Fruit fly (Drosophila melanogaster) whole organism, wandering third instar larva: Measurements from ENCODE around the gene CG33223.
A peak's percentile ranks its signal among the peaks of the same experiment; 100 is the strongest.

Experiments
- Abd-B ChIP-seq: fragments of >200 bp; optimal IDR thresholded peaks from 2 replicates; lab custom pipeline; 2017; ENCODE audit warnings: missing biosample characterization, missing genetic modification characterization
- CG32264 ChIP-seq: fragments of 200-800 bp; sonication (Bioruptor generic); optimal IDR thresholded peaks from 2 replicates; lab custom pipeline; 2016; ENCODE audit warnings: missing biosample characterization, missing genetic modification characterization
- CG9705 ChIP-seq: fragments of 200-800 bp; sonication (Bioruptor generic); optimal IDR thresholded peaks from 2 replicates; lab custom pipeline; 2018; ENCODE audit warnings: missing biosample characterization, mild to moderate bottlenecking, missing genetic modification characterization
- CrebA ChIP-seq: fragments of 200-800 bp; sonication (Bioruptor generic); optimal IDR thresholded peaks from 2 replicates; lab custom pipeline; 2016; ENCODE audit warnings: missing biosample characterization, mild to moderate bottlenecking, missing genetic modification characterization, borderline replicate concordance
- Dfd ChIP-seq: fragments of >200 bp; optimal IDR thresholded peaks from 2 replicates; lab custom pipeline; 2017; ENCODE audit warnings: missing biosample characterization, missing genetic modification characterization
- HLH106 ChIP-seq: fragments of 200-800 bp; optimal IDR thresholded peaks from 3 replicates; lab custom pipeline; 2019; ENCODE audit warnings: missing biosample characterization, mild to moderate bottlenecking, missing genetic modification characterization, moderate library complexity
- Hnf4 ChIP-seq: fragments of 200-800 bp; sonication (Bioruptor generic); optimal IDR thresholded peaks from 2 replicates; lab custom pipeline; 2016; ENCODE audit warnings: missing biosample characterization, mild to moderate bottlenecking, missing genetic modification characterization
- Hr78 ChIP-seq: fragments of >200 bp; optimal IDR thresholded peaks from 2 replicates; lab custom pipeline; 2017; ENCODE audit warnings: missing biosample characterization, missing genetic modification characterization
- Hr83 ChIP-seq: fragments of 200-300 bp; sonication (Bioruptor generic); optimal IDR thresholded peaks from 2 replicates; lab custom pipeline; 2016; ENCODE audit warnings: missing biosample characterization, mild to moderate bottlenecking, missing genetic modification characterization, moderate library complexity; ENCODE audit not compliant: poor library complexity, severe bottlenecking
- Jra ChIP-seq: sonication (Bioruptor generic); optimal IDR thresholded peaks from 2 replicates; lab custom pipeline; 2016; ENCODE audit warnings: missing biosample characterization, missing genetic modification characterization
- Mio ChIP-seq: sonication (Bioruptor generic); optimal IDR thresholded peaks from 2 replicates; lab custom pipeline; 2016; ENCODE audit warnings: missing biosample characterization, missing genetic modification characterization
- Myc ChIP-seq: fragments of >200 bp; optimal IDR thresholded peaks from 2 replicates; lab custom pipeline; 2017
- N ChIP-seq: fragments of >200 bp; optimal IDR thresholded peaks from 2 replicates; lab custom pipeline; 2018; ENCODE audit warnings: missing biosample characterization, missing external identifiers, missing genetic modification characterization
- OdsH ChIP-seq: fragments of 200-800 bp; sonication (Bioruptor generic); optimal IDR thresholded peaks from 2 replicates; lab custom pipeline; 2016; ENCODE audit warnings: missing biosample characterization, mild to moderate bottlenecking, missing genetic modification characterization
- Sp1 ChIP-seq: fragments of 200-800 bp; sonication (Bioruptor generic); optimal IDR thresholded peaks from 3 replicates; lab custom pipeline; 2019; ENCODE audit warnings: missing biosample characterization, mild to moderate bottlenecking, missing genetic modification characterization, moderate library complexity
- br ChIP-seq: fragments of 200-800 bp; sonication (Bioruptor generic); optimal IDR thresholded peaks from 2 replicates; lab custom pipeline; 2016; ENCODE audit warnings: missing biosample characterization, missing genetic modification characterization
- brk ChIP-seq: fragments of 200-800 bp; sonication (Bioruptor generic); optimal IDR thresholded peaks from 2 replicates; lab custom pipeline; 2016; ENCODE audit warnings: missing biosample characterization, mild to moderate bottlenecking, missing genetic modification characterization
- dl ChIP-seq, 2 experiments: fragments of 175-275, 200-275 bp in 1 of 2; fragments of 200-275 bp in 1 of 2; sonication (Bioruptor generic); optimal IDR thresholded peaks; lab custom pipeline; 2018; ENCODE audit warnings: mild to moderate bottlenecking in 2 of 2, missing biosample characterization in 2 of 2, missing genetic modification characterization in 2 of 2, moderate library complexity in 2 of 2; ENCODE audit not compliant: partially characterized antibody in 2 of 2, insufficient read depth in 1 of 2
- dmrt93B ChIP-seq: fragments of 200-800 bp; sonication (Bioruptor generic); optimal IDR thresholded peaks from 2 replicates; lab custom pipeline; 2018; ENCODE audit warnings: missing biosample characterization, mild to moderate bottlenecking, missing genetic modification characterization
- dsf ChIP-seq: sonication (Bioruptor generic); optimal IDR thresholded peaks from 2 replicates; lab custom pipeline; 2016; ENCODE audit warnings: missing biosample characterization, missing genetic modification characterization, borderline replicate concordance
- ey ChIP-seq: fragments of 200-800 bp; sonication (Bioruptor generic); optimal IDR thresholded peaks from 2 replicates; lab custom pipeline; 2016; ENCODE audit warnings: missing biosample characterization, missing genetic modification characterization
- foxo ChIP-seq, 2 experiments: fragments of 200-800 bp; sonication (Bioruptor generic); optimal IDR thresholded peaks; 2 replicates in 1 of 2; 3 replicates in 1 of 2; lab custom pipeline; 2016 to 2017; ENCODE audit warnings: missing biosample characterization in 2 of 2, missing genetic modification characterization in 2 of 2
- fru ChIP-seq: fragments of 200-800 bp; sonication (Bioruptor generic); optimal IDR thresholded peaks from 3 replicates; lab custom pipeline; 2016; ENCODE audit warnings: missing biosample characterization, mild to moderate bottlenecking, missing genetic modification characterization
- h ChIP-seq: fragments of 200-800 bp; sonication (Bioruptor generic); optimal IDR thresholded peaks from 3 replicates; lab custom pipeline; 2016; ENCODE audit warnings: missing biosample characterization, mild to moderate bottlenecking, missing genetic modification characterization
- jim ChIP-seq: fragments of 175-275, 200-325 bp; sonication (Bioruptor generic); optimal IDR thresholded peaks from 2 replicates; lab custom pipeline; 2016; ENCODE audit warnings: missing biosample characterization, mild to moderate bottlenecking, missing genetic modification characterization
- lola ChIP-seq: fragments of >200 bp; optimal IDR thresholded peaks from 2 replicates; lab custom pipeline; 2017; ENCODE audit warnings: missing biosample characterization, missing genetic modification characterization
- pan ChIP-seq: fragments of >200 bp; optimal IDR thresholded peaks from 2 replicates; lab custom pipeline; 2017
- psq ChIP-seq: fragments of 200-800 bp; sonication (Bioruptor generic); optimal IDR thresholded peaks from 3 replicates; lab custom pipeline; 2017; ENCODE audit warnings: missing biosample characterization, mild to moderate bottlenecking, missing genetic modification characterization, moderate library complexity
- rgr ChIP-seq: fragments of 200-800 bp; sonication (Bioruptor generic); optimal IDR thresholded peaks from 3 replicates; lab custom pipeline; 2016; ENCODE audit warnings: missing biosample characterization, mild to moderate bottlenecking, missing genetic modification characterization
- sage ChIP-seq: fragments of 200-800 bp; sonication (Bioruptor generic); optimal IDR thresholded peaks from 2 replicates; lab custom pipeline; 2016; ENCODE audit warnings: missing biosample characterization, mild to moderate bottlenecking, missing genetic modification characterization
- sv ChIP-seq: fragments of 200-800 bp; sonication (Bioruptor generic); optimal IDR thresholded peaks from 3 replicates; lab custom pipeline; 2016; ENCODE audit warnings: missing biosample characterization, missing genetic modification characterization
- tai ChIP-seq: sonication (Bioruptor generic); optimal IDR thresholded peaks from 2 replicates; lab custom pipeline; 2016; ENCODE audit warnings: missing biosample characterization, missing genetic modification characterization
- usp ChIP-seq: fragments of >200 bp; optimal IDR thresholded peaks from 2 replicates; lab custom pipeline; 2017; ENCODE audit warnings: missing biosample characterization, missing genetic modification characterization
- woc ChIP-seq: sonication (Bioruptor generic); optimal IDR thresholded peaks from 2 replicates; lab custom pipeline; 2016; ENCODE audit warnings: missing biosample characterization, mild to moderate bottlenecking, missing genetic modification characterization

Gene CG33223

dm6 chrX:8461147-8461546 is 22.5 kb downstream of the CG33223 start, which contains the start of gene Es2:
Es2 (plus strand) TSS chrX:8461479.
- TF ChIP-seq sage (peak; percentile 13), Myc (lab: Kevin White, UChicago) (peak; percentile 63), br (GFP tag; lab: Kevin White, UChicago) (no peak)

DNA sequence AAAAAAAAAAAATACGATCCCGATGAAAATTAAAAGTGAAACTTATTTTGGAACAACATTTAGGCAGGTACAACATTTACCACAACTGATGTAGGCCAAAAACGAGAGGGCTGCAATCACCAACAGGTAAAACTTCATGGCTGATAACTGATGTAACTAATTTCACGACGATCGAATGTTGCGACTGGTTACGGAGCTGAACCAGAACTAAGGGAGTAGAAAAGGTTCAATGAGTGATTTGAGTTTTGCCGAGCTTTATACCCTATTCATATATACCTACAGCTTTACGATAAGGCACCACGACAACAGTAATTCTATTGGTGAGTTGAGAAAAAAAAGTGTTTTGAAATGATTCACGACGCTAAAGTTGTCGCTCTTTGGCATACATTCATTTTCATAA is 23.0 kb downstream of the CG33223 start, which contains the start of gene CG15347:
Gene CG15347, minus strand, starts transcription at position 213 of the 400 bp plus-strand sequence.
- no peak for TF ChIP-seq woc
- no peak for TF ChIP-seq rgr (GFP tag; lab: Kevin White, UChicago)
- TF ChIP-seq dsf (GFP tag; lab: Kevin White, UChicago) = no peak
- no peak for TF ChIP-seq dl (GFP tag; optimal IDR thresholded peaks at IDR 0.05; lab: Kevin White, UChicago; ENCODE audit: insufficient read depth in 1 of 2, partially characterized antibody in 2 of 2)
- no peak for TF ChIP-seq CG9705 (GFP tag; lab: Kevin White, UChicago)

dm6 chrX:8460232-8460631 is 23.5 kb downstream of the CG33223 start:
- TF ChIP-seq tai (GFP tag; lab: Kevin White, UChicago) = no peak
- no peak for TF ChIP-seq N (GFP tag; lab: Kevin White, UChicago)
- TF ChIP-seq Dfd (GFP tag; lab: Kevin White, UChicago) = no peak

DNA sequence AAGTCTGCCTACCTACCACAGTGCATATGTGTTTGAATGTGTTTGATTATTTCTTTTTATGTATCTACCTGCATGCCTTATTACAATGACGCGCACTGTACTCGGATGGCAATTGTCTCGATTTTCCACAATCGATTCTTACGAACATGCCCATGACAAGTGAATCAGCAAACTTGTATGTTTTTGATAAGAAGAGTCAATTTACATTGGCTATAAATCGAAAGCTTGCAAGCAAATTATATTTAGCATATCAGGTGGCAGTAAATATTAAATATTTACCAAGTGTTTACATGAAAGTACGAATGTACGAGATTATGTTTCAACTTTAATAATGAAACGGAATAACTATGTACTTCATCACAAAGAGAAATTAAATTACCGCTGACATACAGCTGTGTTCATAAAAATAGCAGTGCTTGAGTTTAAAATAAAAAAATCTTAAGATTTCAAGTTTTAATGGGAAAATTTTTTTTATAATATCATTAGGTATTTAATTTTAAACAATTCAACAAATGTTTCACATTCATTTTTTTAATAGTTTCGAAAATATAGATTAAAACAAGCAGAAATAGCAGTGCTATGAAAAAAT is 24.1 kb downstream of the CG33223 start:
- TF ChIP-seq OdsH (no peak), tai (GFP tag; lab: Kevin White, UChicago) (no peak), CG9705 (GFP tag; lab: Kevin White, UChicago) (no peak), foxo (GFP tag; optimal IDR thresholded peaks at IDR 0.05; lab: Kevin White, UChicago) (no peak), jim (no peak)
- TF ChIP-seq, all 38 proteins: peak for 0

DNA sequence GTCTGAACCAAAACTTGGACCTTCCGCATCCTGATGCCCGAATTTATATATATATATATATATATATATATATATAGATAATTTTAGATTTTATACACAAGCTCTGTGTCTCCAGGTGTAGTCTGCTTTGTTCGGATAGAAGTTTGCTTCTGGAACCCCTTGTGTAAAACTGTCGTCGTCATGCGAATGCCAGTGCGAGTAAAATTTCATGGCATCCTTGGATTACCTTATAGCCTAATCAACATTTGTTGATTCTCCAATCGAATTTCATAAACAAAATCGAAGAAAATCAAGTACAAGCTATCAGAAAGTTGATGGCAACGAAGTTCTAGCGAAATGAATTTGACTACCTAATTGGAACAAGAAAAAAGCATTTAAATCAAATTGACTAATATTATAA is 26.2 kb downstream of the CG33223 start, which contains the start of gene CG32713:
Gene CG32713, minus strand, starts transcription at position 101 of the 400 bp plus-strand sequence.
- TF ChIP-seq foxo (GFP tag; optimal IDR thresholded peaks at IDR 0.05; lab: Kevin White, UChicago) (no peak), dmrt93B (GFP tag; lab: Kevin White, UChicago) (no peak), CG32264 (GFP tag; lab: Kevin White, UChicago) (no peak), sv (GFP tag; lab: Kevin White, UChicago) (no peak), sage (no peak), rgr (GFP tag; lab: Kevin White, UChicago) (no peak), jim (no peak), dl (GFP tag; optimal IDR thresholded peaks at IDR 0.05; lab: Kevin White, UChicago; ENCODE audit: insufficient read depth in 1 of 2, partially characterized antibody in 2 of 2) (no peak), pan (lab: Kevin White, UChicago) (no peak), Hr78 (no peak), Sp1 (GFP tag; lab: Kevin White, UChicago) (no peak), Mio (GFP tag; lab: Kevin White, UChicago) (no peak), N (GFP tag; lab: Kevin White, UChicago) (no peak), ey (no peak), psq (no peak), h (GFP tag; lab: Kevin White, UChicago) (no peak), fru (GFP tag; lab: Kevin White, UChicago) (no peak), HLH106 (tag; lab: Kevin White, UChicago) (no peak), tai (GFP tag; lab: Kevin White, UChicago) (no peak)

- TF ChIP-seq N (GFP tag; lab: Kevin White, UChicago) (no peak), Myc (lab: Kevin White, UChicago) (no peak), dl (GFP tag; optimal IDR thresholded peaks at IDR 0.05; lab: Kevin White, UChicago; ENCODE audit: insufficient read depth in 1 of 2, partially characterized antibody in 2 of 2) (no peak), pan (lab: Kevin White, UChicago) (no peak), foxo (GFP tag; optimal IDR thresholded peaks at IDR 0.05; lab: Kevin White, UChicago) (peak in 1 of 2 experiments; percentile 81), fru (GFP tag; lab: Kevin White, UChicago) (peak; percentile 67), Abd-B (GFP tag; lab: Kevin White, UChicago) (no peak), Sp1 (GFP tag; lab: Kevin White, UChicago) (peak; percentile 66), sv (GFP tag; lab: Kevin White, UChicago) (peak; percentile 79), Mio (GFP tag; lab: Kevin White, UChicago) (no peak), Jra (GFP tag; lab: Kevin White, UChicago) (no peak), psq (peak; percentile 61), CG9705 (GFP tag; lab: Kevin White, UChicago) (peak; percentile 62), woc (peak; percentile 26), brk (GFP tag; lab: Kevin White, UChicago) (peak; percentile 4), dmrt93B (GFP tag; lab: Kevin White, UChicago) (peak; percentile 56), jim (no peak), lola (GFP tag; lab: Kevin White, UChicago) (no peak), CG32264 (GFP tag; lab: Kevin White, UChicago) (no peak), Hr83 (GFP tag; lab: Kevin White, UChicago) (no peak), h (GFP tag; lab: Kevin White, UChicago) (peak; percentile 77), rgr (GFP tag; lab: Kevin White, UChicago) (peak; percentile 76), ey (peak; percentile 74), br (GFP tag; lab: Kevin White, UChicago) (peak; percentile 60), Hr78 (no peak), sage (peak; percentile 43), HLH106 (tag; lab: Kevin White, UChicago) (peak; percentile 77), tai (GFP tag; lab: Kevin White, UChicago) (peak; percentile 16), Hnf4 (GFP tag; lab: Kevin White, UChicago) (peak; percentile 71), CrebA (GFP tag; lab: Kevin White, UChicago) (no peak), usp (no peak)
Observed at dm6 chrX:8455019-8455555, 28.6 kb downstream of the CG33223 start, which contains the start of gene org-1. org-1 (minus strand) TSS chrX:8455069.
